Fruit fly (Drosophila melanogaster) S2 (cell line): ENCODE measurements around the gene CG9775.

Source experiments
- CG8478 ChIP-seq: fragments of >200 bp; optimal IDR thresholded peaks from 2 replicates; lab custom pipeline; 2018
- CTCF ChIP-seq, 2 experiments: fragments of >200 bp; optimal IDR thresholded peaks; 2 replicates each; lab custom pipeline; 2018

DNA sequence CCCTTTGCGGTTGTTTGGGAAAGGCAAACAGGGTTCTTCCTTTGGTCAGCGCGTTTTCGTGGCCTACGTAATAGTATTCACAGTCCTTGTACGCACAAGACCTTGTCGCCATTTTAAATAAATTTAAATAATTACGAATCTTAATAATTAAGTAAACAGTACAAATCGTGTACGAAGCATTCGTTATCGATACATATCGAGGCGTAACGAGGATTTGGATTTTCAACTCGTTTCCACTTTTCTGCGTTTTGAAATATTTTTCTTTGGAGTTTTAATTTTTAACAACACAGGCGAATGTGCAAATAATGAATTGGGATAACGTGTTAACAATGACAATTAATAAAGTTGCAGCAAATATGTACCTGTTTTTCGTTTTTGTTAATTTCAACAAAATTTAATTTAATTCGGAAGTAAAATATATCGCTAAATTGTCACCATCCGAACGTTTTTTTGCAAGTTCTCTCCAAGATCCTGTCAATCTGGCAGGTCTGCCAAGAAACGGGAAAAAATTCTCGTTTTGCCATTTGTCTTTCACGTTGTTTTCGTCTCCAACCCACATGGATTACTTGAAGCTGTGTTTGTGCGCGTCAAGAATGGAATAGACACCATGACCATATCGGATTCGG lies 3.9 kb upstream of the CG9775 start, which contains the start of the genes Dlip2 and rpk:
- TF ChIP-seq CTCF (optimal IDR thresholded peaks at IDR 0.05; lab: Kevin White, UChicago) = no peak
- no peak for TF ChIP-seq CG8478
